Worm (Caenorhabditis elegans): Measurements from ENCODE around the gene fbxb-105.

ce11 chrII:2734735-2735134 is 36.0 kb downstream of the fbxb-105 start:
- TF ChIP-seq B0310.2 (tag; optimal IDR thresholded peaks at IDR 0.05) (no peak), sea-1 (GFP tag; conservative IDR thresholded peaks at IDR 0.05) (no peak), tbx-37 (GFP tag; conservative IDR thresholded peaks at IDR 0.05) (no peak), hmg-4 (GFP tag; optimal IDR thresholded peaks at IDR 0.05) (no peak)
